Worm (Caenorhabditis elegans) whole organism, L3 larva: ENCODE measurements around the gene sri-46.

Source experiments
- R02D3.7 ChIP-seq: fragments of 150-350 bp; optimal IDR thresholded peaks from 2 replicates; lab custom pipeline; 2014; ENCODE audit warnings: missing biosample characterization, missing genetic modification characterization
- aly-2 ChIP-seq: fragments of 150-350 bp; optimal IDR thresholded peaks from 2 replicates; lab custom pipeline; 2014; ENCODE audit warnings: missing biosample characterization, missing genetic modification characterization
- ceh-16 ChIP-seq: sonication (generic microtip); optimal IDR thresholded peaks from 2 replicates; lab custom pipeline; 2017; ENCODE audit warnings: missing biosample characterization, missing genetic modification characterization
- ceh-82 ChIP-seq: fragments of 150-350 bp; optimal IDR thresholded peaks from 2 replicates; lab custom pipeline; 2014; ENCODE audit warnings: missing biosample characterization, missing genetic modification characterization
- fkh-10 ChIP-seq: sonication (generic microtip); optimal IDR thresholded peaks from 2 replicates; lab custom pipeline; 2017; ENCODE audit warnings: missing biosample characterization, missing genetic modification reagents, missing genetic modification characterization
- lin-39 ChIP-seq: fragments of 150-350 bp; optimal IDR thresholded peaks from 2 replicates; lab custom pipeline; 2018; ENCODE audit warnings: missing biosample characterization, missing genetic modification reagents, missing genetic modification characterization
- nhr-11 ChIP-seq: fragments of 150-350 bp; optimal IDR thresholded peaks from 2 replicates; lab custom pipeline; 2014; ENCODE audit warnings: missing biosample characterization, missing genetic modification characterization
- nhr-12 ChIP-seq: fragments of 150-350 bp; optimal IDR thresholded peaks from 2 replicates; lab custom pipeline; 2014; ENCODE audit warnings: missing biosample characterization, missing genetic modification characterization
- skn-1 ChIP-seq: fragments of 150-350 bp; optimal IDR thresholded peaks from 2 replicates; lab custom pipeline; 2014; ENCODE audit warnings: missing biosample characterization, missing genetic modification characterization
- unc-62 ChIP-seq: fragments of 150-350 bp; sonication (generic microtip); optimal IDR thresholded peaks from 4 replicates; lab custom pipeline; 2014; ENCODE audit warnings: missing biosample characterization, missing genetic modification reagents, missing genetic modification characterization

- TF ChIP-seq R02D3.7 (tag; lab: Kevin White, UChicago): no peak
- no peak for TF ChIP-seq lin-39 (tag; lab: Kevin White, UChicago)
- no peak for TF ChIP-seq aly-2 (tag; lab: Kevin White, UChicago)
- TF ChIP-seq ceh-16 (tag; lab: Kevin White, UChicago): no peak
- no peak for TF ChIP-seq nhr-12 (tag; lab: Kevin White, UChicago)
- no peak for TF ChIP-seq unc-62 (GFP tag; lab: Kevin White, UChicago)
- TF ChIP-seq ceh-82 (tag; lab: Kevin White, UChicago): no peak
- TF ChIP-seq nhr-11 (tag; lab: Kevin White, UChicago): no peak
- TF ChIP-seq skn-1: no peak
- no peak for TF ChIP-seq fkh-10 (GFP tag; lab: Kevin White, UChicago)
These were observed at the start of gene sri-46 for ce11 chrII:671025-671424.
